Worm (Caenorhabditis elegans): ENCODE results near the gene F54F7.8.

F54F7.8 gene

DNA sequence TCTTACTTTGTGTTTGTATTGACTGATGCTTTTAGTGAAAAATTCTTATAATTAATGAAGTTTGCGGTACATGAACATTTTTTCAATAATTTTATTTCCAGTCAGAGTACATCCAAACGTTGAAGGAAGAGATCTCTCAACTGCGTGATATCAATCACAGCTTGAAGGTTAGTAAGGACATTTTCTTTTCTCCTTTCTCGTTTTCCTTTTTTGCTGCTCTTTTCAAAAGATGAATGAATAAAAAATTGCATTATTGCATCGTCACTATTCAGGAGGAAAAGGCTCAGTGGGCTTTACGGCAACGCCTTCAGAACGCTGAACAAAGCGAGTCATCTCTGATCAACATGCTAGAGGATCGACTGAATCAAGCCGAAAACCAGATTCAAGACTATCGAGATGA is 27.9 kb downstream of the F54F7.8 start:
- peak; percentile 61 for TF ChIP-seq fkh-10 (GFP tag; optimal IDR thresholded peaks at IDR 0.05)
- TF ChIP-seq T26A8.4 (GFP tag; IDR thresholded peaks at IDR 0.05): no peak
- TF ChIP-seq nhr-111 (GFP tag; optimal IDR thresholded peaks at IDR 0.05): no peak
- no peak for TF ChIP-seq pha-4 (GFP tag; IDR thresholded peaks at IDR 0.05)
- no peak for TF ChIP-seq pha-4 (tag; optimal IDR thresholded peaks at IDR 0.05)
- TF ChIP-seq F10B5.3 (tag; optimal IDR thresholded peaks at IDR 0.05): no peak
- TF ChIP-seq T20F7.1 (GFP tag; optimal IDR thresholded peaks at IDR 0.05): no peak
- no peak for TF ChIP-seq ztf-7 (tag; optimal IDR thresholded peaks at IDR 0.05)
- no peak for TF ChIP-seq daf-16 (GFP tag; optimal IDR thresholded peaks at IDR 0.05)
- no peak for TF ChIP-seq daf-16 (tag; optimal IDR thresholded peaks at IDR 0.05)
- peak; percentile 14 for TF ChIP-seq aha-1 (tag)
- TF ChIP-seq Y5F2A.4 (GFP tag; optimal IDR thresholded peaks at IDR 0.05): no peak

- TF ChIP-seq spr-3 (GFP tag; optimal IDR thresholded peaks at IDR 0.05) (no peak), daf-16 (GFP tag; optimal IDR thresholded peaks at IDR 0.05) (no peak), daf-16 (tag; optimal IDR thresholded peaks at IDR 0.05) (no peak), nhr-42 (GFP tag; IDR thresholded peaks at IDR 0.05) (no peak), unc-130 (GFP tag; optimal IDR thresholded peaks at IDR 0.05) (no peak)
Observed at ce11 chrX:11823704-11824103, 31.1 kb downstream of the F54F7.8 start, which contains the start of gene tag-241. Gene tag-241, plus strand, starts transcription at chrX:11824004.

DNA sequence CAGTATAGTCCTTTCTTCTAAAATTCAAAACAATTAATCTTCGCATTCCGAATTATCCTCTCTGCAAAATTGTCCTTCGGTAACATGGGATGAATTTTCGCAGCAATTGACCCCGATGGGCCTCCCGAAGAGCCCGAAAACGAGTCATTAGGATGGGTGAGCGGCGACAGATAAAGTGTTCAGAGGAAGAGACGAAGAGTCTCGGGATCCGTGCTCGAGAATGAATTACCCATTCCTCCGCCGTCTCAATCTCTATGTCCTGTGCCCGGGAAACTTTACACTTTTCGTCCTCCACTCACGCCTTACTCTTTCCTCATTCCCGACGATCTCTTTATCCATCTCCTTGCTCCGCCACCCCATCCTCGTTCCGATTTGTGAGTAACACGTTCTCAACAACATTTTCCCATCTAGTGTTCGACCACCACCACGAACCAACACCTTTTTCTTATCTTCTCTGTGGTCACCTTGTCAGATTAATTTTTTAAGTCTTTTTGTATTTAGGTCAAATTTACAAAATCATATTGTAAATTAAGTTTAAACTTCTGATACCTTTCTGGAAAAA is 33.6 kb downstream of the F54F7.8 start:
- TF ChIP-seq unc-62 (GFP tag; optimal IDR thresholded peaks at IDR 0.05 in 1 of 2): peak in 1 of 2 experiments; percentile 94
- TF ChIP-seq unc-62 (tag; optimal IDR thresholded peaks at IDR 0.05): no peak
- TF ChIP-seq nhr-6 (tag; optimal IDR thresholded peaks at IDR 0.05): no peak
- TF ChIP-seq nhr-10 (tag; optimal IDR thresholded peaks at IDR 0.05): no peak
- TF ChIP-seq hlh-11 (tag; optimal IDR thresholded peaks at IDR 0.05): peak; percentile 19
- peak; percentile 90 for TF ChIP-seq aha-1 (tag)
- no peak for TF ChIP-seq mep-1 (tag; optimal IDR thresholded peaks at IDR 0.05)
- no peak for TF ChIP-seq daf-19 (GFP tag; conservative IDR thresholded peaks at IDR 0.05)

ce11 chrX:11818711-11819110 is 36.1 kb downstream of the F54F7.8 start:
- TF ChIP-seq lin-15B (tag; optimal IDR thresholded peaks at IDR 0.05) (no peak), daf-16 (GFP tag; optimal IDR thresholded peaks at IDR 0.05) (peak in 1 of 2 experiments; percentile 41), daf-16 (tag; optimal IDR thresholded peaks at IDR 0.05) (no peak)

ce11 chrX:11816825-11817224 is 38.0 kb downstream of the F54F7.8 start:
- TF ChIP-seq zfp-3 (GFP tag; conservative IDR thresholded peaks at IDR 0.05) (no peak), mes-2 (tag; optimal IDR thresholded peaks at IDR 0.05; ENCODE audit: poor library complexity, severe bottlenecking) (no peak), nhr-102 (tag; optimal IDR thresholded peaks at IDR 0.05) (no peak), snpc-1.2 (GFP tag; IDR thresholded peaks at IDR 0.05) (no peak), R02D3.7 (tag; optimal IDR thresholded peaks at IDR 0.05) (no peak), egl-27 (tag; optimal IDR thresholded peaks at IDR 0.05) (no peak), aha-1 (tag) (peak; percentile 92), nhr-76 (tag; optimal IDR thresholded peaks at IDR 0.05) (no peak), mxl-2 (GFP tag; conservative IDR thresholded peaks at IDR 0.05) (no peak)

DNA sequence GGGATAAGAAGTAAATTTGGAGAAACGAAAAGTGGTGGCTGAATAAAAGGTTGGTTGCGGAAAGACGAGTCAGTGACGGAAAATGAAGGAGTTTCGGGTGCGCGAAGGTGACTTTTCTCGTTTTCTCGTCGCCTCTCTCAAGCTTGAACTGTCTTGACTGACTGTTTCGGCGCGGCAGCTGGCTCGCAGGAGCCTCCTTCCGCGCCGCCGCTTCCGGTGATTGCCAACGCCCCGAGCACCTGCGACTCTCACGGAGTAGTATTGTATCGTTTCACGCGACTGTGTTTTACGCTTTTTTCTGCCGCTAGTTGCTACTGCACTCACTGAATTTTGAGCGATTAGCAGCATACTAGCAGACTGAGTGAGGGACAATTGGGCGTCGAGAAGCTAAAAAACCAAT is 40.1 kb downstream of the F54F7.8 start, which contains the start of gene C34E11.2:
Gene C34E11.2, minus strand, starts transcription at position 84 of the 400 bp plus-strand sequence.
- TF ChIP-seq madf-5 (GFP tag; IDR thresholded peaks at IDR 0.05) (no peak), mep-1 (tag; optimal IDR thresholded peaks at IDR 0.05) (no peak), snpc-1.2 (GFP tag; IDR thresholded peaks at IDR 0.05) (no peak), daf-8 (GFP tag; IDR thresholded peaks at IDR 0.05) (no peak), nhr-28 (tag; optimal IDR thresholded peaks at IDR 0.05) (no peak), Y5F2A.4 (GFP tag; optimal IDR thresholded peaks at IDR 0.05) (no peak), set-16 (GFP tag; IDR thresholded peaks at IDR 0.05) (peak; percentile 87), egl-43 (GFP tag; IDR thresholded peaks at IDR 0.05) (0 out of 2 replicates have a peak, but pooled peaks have one; percentile 44), nhr-42 (GFP tag; IDR thresholded peaks at IDR 0.05) (no peak)
